Fruit fly (Drosophila melanogaster) whole organism, embryonic: Measurements from ENCODE around the gene CG15047.

ENCODE experiments used
- BEAF-32 ChIP-seq: fragments of 200-800 bp; sonication (Bioruptor generic); optimal IDR thresholded peaks from 3 replicates; lab custom pipeline; 2017; ENCODE audit warnings: missing biosample characterization, missing genetic modification characterization, mild to moderate bottlenecking, moderate library complexity, missing genetic modification reagents
- Bdp1 ChIP-seq: fragments of 200-800 bp; sonication (Bioruptor generic); optimal IDR thresholded peaks from 3 replicates; lab custom pipeline; 2016; ENCODE audit warnings: missing biosample characterization, missing genetic modification characterization
- CG1024 ChIP-seq: fragments of 200-800 bp; sonication (Bioruptor generic); IDR thresholded peaks from 2 replicates; pipeline ENCODE4 v1.3.6; 2022; ENCODE audit warnings: missing biosample characterization, missing genetic modification characterization
- CG10959 ChIP-seq: fragments of 200-800 bp; sonication (Bioruptor generic); IDR thresholded peaks from 2 replicates; pipeline ENCODE4 v1.3.6; 2022; ENCODE audit warnings: missing biosample characterization, missing genetic modification characterization
- CG11696 ChIP-seq: fragments of 200-800 bp; sonication (Bioruptor generic); IDR thresholded peaks from 2 replicates; pipeline ENCODE4 v1.3.6; 2022; ENCODE audit warnings: missing biosample characterization, missing genetic modification characterization
- CG13424 ChIP-seq: fragments of 200-800 bp; sonication (Bioruptor generic); optimal IDR thresholded peaks from 2 replicates; lab custom pipeline; 2019; ENCODE audit warnings: missing biosample characterization, mild to moderate bottlenecking, missing genetic modification characterization, moderate library complexity
- CG14050 ChIP-seq: fragments of 200-800 bp; sonication (Bioruptor generic); IDR thresholded peaks from 3 replicates; pipeline ENCODE4 v1.3.6; 2022; ENCODE audit warnings: missing biosample characterization, missing genetic modification characterization
- CG17829 ChIP-seq: fragments of 200-800 bp; optimal IDR thresholded peaks from 2 replicates; lab custom pipeline; 2019; ENCODE audit warnings: missing biosample characterization, mild to moderate bottlenecking, missing genetic modification characterization, moderate library complexity
- CG18262 ChIP-seq: fragments of 200-800 bp; optimal IDR thresholded peaks from 3 replicates; lab custom pipeline; 2019; ENCODE audit warnings: missing biosample characterization, mild to moderate bottlenecking, missing genetic modification characterization, moderate library complexity
- CG18476 ChIP-seq: fragments of 200-800 bp; sonication (Bioruptor generic); optimal IDR thresholded peaks from 2 replicates; lab custom pipeline; 2016; ENCODE audit warnings: missing biosample characterization, mild to moderate bottlenecking, missing genetic modification characterization
- CG2120 ChIP-seq: fragments of 200-800 bp; sonication (Bioruptor generic); optimal IDR thresholded peaks from 3 replicates; lab custom pipeline; 2016; ENCODE audit warnings: missing biosample characterization, missing genetic modification characterization
- CG3407 ChIP-seq: fragments of 200-800 bp; sonication (Bioruptor generic); optimal IDR thresholded peaks from 2 replicates; lab custom pipeline; 2018; ENCODE audit warnings: missing biosample characterization, mild to moderate bottlenecking, missing genetic modification characterization
- CG3726 ChIP-seq: fragments of 200-800 bp; sonication (Bioruptor generic); IDR thresholded peaks from 3 replicates; pipeline ENCODE4, ENCODE4 v1.3.6; 2022; ENCODE audit warnings: missing biosample characterization, missing genetic modification characterization
- CG7357 ChIP-seq: fragments of 200-800 bp; sonication (Bioruptor generic); IDR thresholded peaks from 3 replicates; pipeline ENCODE4 v1.3.6; 2022; ENCODE audit warnings: missing biosample characterization, missing genetic modification characterization
- CG8388 ChIP-seq: fragments of 200-800 bp; sonication (Bioruptor generic); optimal IDR thresholded peaks from 2 replicates; lab custom pipeline; 2019; ENCODE audit warnings: missing biosample characterization, mild to moderate bottlenecking, missing genetic modification characterization, moderate library complexity
- CG9932 ChIP-seq: fragments of 200-800 bp; sonication (Bioruptor generic); IDR thresholded peaks from 2 replicates; pipeline ENCODE4 v1.3.6; 2022; ENCODE audit warnings: missing biosample characterization, missing genetic modification characterization
- Dfd ChIP-seq, 2 experiments: fragments of >200 bp; optimal IDR thresholded peaks; 2 replicates each; lab custom pipeline; 2017; ENCODE audit warnings: missing biosample characterization in 2 of 2, missing genetic modification characterization in 2 of 2
- Fer1 ChIP-seq: fragments of 200-800 bp; sonication (Bioruptor generic); optimal IDR thresholded peaks from 2 replicates; lab custom pipeline; 2017; ENCODE audit warnings: missing biosample characterization, mild to moderate bottlenecking, missing genetic modification characterization
- Fer2 ChIP-seq: fragments of 200-800 bp; sonication (Bioruptor generic); optimal IDR thresholded peaks from 2 replicates; lab custom pipeline; 2018; ENCODE audit warnings: missing biosample characterization, mild to moderate bottlenecking, missing genetic modification characterization, moderate library complexity
- Gsc ChIP-seq: fragments of 200-800 bp; sonication (Bioruptor generic); IDR thresholded peaks from 2 replicates; pipeline ENCODE4 v1.3.6; 2022; ENCODE audit warnings: missing biosample characterization, missing genetic modification characterization
- H15 ChIP-seq: fragments of 200-800 bp; sonication (Bioruptor generic); IDR thresholded peaks from 3 replicates; pipeline ENCODE4 v1.3.6; 2022; ENCODE audit warnings: missing biosample characterization, missing genetic modification characterization
- HmgD ChIP-seq: fragments of 200-800 bp; sonication (Bioruptor generic); optimal IDR thresholded peaks from 3 replicates; lab custom pipeline; 2016; ENCODE audit warnings: missing biosample characterization, missing genetic modification characterization
- HmgZ ChIP-seq: fragments of 200-800 bp; sonication (Bioruptor generic); optimal IDR thresholded peaks from 2 replicates; lab custom pipeline; 2018; ENCODE audit warnings: missing biosample characterization, mild to moderate bottlenecking, missing genetic modification characterization
- Hr3 ChIP-seq: fragments of 200-800 bp; sonication (Bioruptor generic); optimal IDR thresholded peaks from 3 replicates; lab custom pipeline; 2016; ENCODE audit warnings: missing biosample characterization, missing genetic modification characterization
- Hr51 ChIP-seq, 2 experiments: fragments of 200-800 bp; sonication (Bioruptor generic); optimal IDR thresholded peaks; 2 replicates in 1 of 2; 3 replicates in 1 of 2; lab custom pipeline; 2016 to 2018; ENCODE audit warnings: missing biosample characterization in 2 of 2, missing genetic modification characterization in 2 of 2, mild to moderate bottlenecking in 1 of 2, moderate library complexity in 1 of 2
- MESR4 ChIP-seq: fragments of 200-800 bp; sonication (Bioruptor generic); optimal IDR thresholded peaks from 2 replicates; lab custom pipeline; 2018; ENCODE audit warnings: missing biosample characterization, mild to moderate bottlenecking, missing genetic modification characterization, moderate library complexity
- Myb ChIP-seq: fragments of 200-800 bp; sonication (Bioruptor generic); optimal IDR thresholded peaks from 2 replicates; lab custom pipeline; 2016; ENCODE audit warnings: missing biosample characterization, missing genetic modification characterization
- Nf-YA ChIP-seq: fragments of 200-800 bp; sonication (Bioruptor generic); IDR thresholded peaks from 2 replicates; pipeline ENCODE4 v1.3.6; 2022; ENCODE audit warnings: missing biosample characterization, missing genetic modification characterization
- Opbp ChIP-seq: fragments of 200-800 bp; sonication (Bioruptor generic); IDR thresholded peaks from 3 replicates; pipeline ENCODE4 v1.3.6; 2022; ENCODE audit warnings: missing biosample characterization, missing genetic modification characterization; ENCODE audit not compliant: partially characterized antibody
- Optix ChIP-seq: fragments of 200-800 bp; sonication (Bioruptor generic); IDR thresholded peaks from 3 replicates; pipeline ENCODE4 v1.3.6; 2022; ENCODE audit warnings: missing biosample characterization, missing genetic modification characterization
- Sin3A ChIP-seq: fragments of >200 bp; optimal IDR thresholded peaks from 2 replicates; lab custom pipeline; 2018
- Ssrp ChIP-seq: fragments of 200-800 bp; sonication (Bioruptor generic); optimal IDR thresholded peaks from 2 replicates; lab custom pipeline; 2018; ENCODE audit warnings: missing biosample characterization, mild to moderate bottlenecking, missing genetic modification characterization, moderate library complexity
- Stat92E ChIP-seq, 3 experiments: fragments of >200 bp in 2 of 3; fragments of 200-800 bp in 1 of 3; sonication (Bioruptor generic) in 1 of 3; optimal IDR thresholded peaks; 2 replicates each; lab custom pipeline; 2017 to 2019; ENCODE audit warnings: missing biosample characterization in 3 of 3, missing genetic modification characterization in 3 of 3, mild to moderate bottlenecking in 1 of 3, moderate library complexity in 1 of 3
- Xbp1 ChIP-seq: fragments of 200-800 bp; sonication (Bioruptor generic); optimal IDR thresholded peaks from 3 replicates; lab custom pipeline; 2016; ENCODE audit warnings: missing biosample characterization, mild to moderate bottlenecking, missing genetic modification characterization
- ap ChIP-seq: fragments of 200-800 bp; sonication (Bioruptor generic); IDR thresholded peaks from 2 replicates; pipeline ENCODE4 v1.3.6; 2022; ENCODE audit warnings: missing biosample characterization, missing genetic modification characterization
- cwo ChIP-seq: fragments of 200-800 bp; sonication (Bioruptor generic); optimal IDR thresholded peaks from 3 replicates; lab custom pipeline; 2017; ENCODE audit warnings: missing biosample characterization, missing genetic modification characterization, mild to moderate bottlenecking, moderate library complexity, missing genetic modification reagents
- danr ChIP-seq: fragments of 200-800 bp; sonication (Bioruptor generic); IDR thresholded peaks from 2 replicates; pipeline ENCODE4 v1.3.6; 2022; ENCODE audit warnings: missing biosample characterization, missing genetic modification characterization
- ems ChIP-seq: fragments of 200-800 bp; sonication (Bioruptor generic); optimal IDR thresholded peaks from 3 replicates; lab custom pipeline; 2016; ENCODE audit warnings: missing biosample characterization, missing genetic modification characterization
- fd102C ChIP-seq: fragments of 200-800 bp; sonication (Bioruptor generic); optimal IDR thresholded peaks from 2 replicates; lab custom pipeline; 2018; ENCODE audit warnings: missing biosample characterization, mild to moderate bottlenecking, missing genetic modification characterization, moderate library complexity
- fd3F ChIP-seq: fragments of 200-800 bp; sonication (Bioruptor generic); optimal IDR thresholded peaks from 2 replicates; lab custom pipeline; 2018; ENCODE audit warnings: missing biosample characterization, mild to moderate bottlenecking, missing genetic modification characterization, moderate library complexity
- gcm ChIP-seq: fragments of 200-800 bp; sonication (Bioruptor generic); optimal IDR thresholded peaks from 2 replicates; lab custom pipeline; 2019; ENCODE audit warnings: missing biosample characterization, mild to moderate bottlenecking, missing genetic modification characterization, moderate library complexity
- ken ChIP-seq: fragments of 200-800 bp; sonication (Bioruptor generic); IDR thresholded peaks from 3 replicates; pipeline ENCODE4 v1.3.6; 2022; ENCODE audit warnings: missing biosample characterization, missing genetic modification characterization
- lilli ChIP-seq: fragments of 200-800 bp; sonication (Bioruptor generic); optimal IDR thresholded peaks from 3 replicates; lab custom pipeline; 2016; ENCODE audit warnings: missing biosample characterization, missing genetic modification characterization
- luna ChIP-seq: fragments of 200-800 bp; sonication (Bioruptor generic); optimal IDR thresholded peaks from 2 replicates; lab custom pipeline; 2016; ENCODE audit warnings: missing biosample characterization, missing genetic modification characterization
- oc ChIP-seq: fragments of 200-800 bp; sonication (Bioruptor generic); optimal IDR thresholded peaks from 2 replicates; lab custom pipeline; 2018; ENCODE audit warnings: missing biosample characterization, mild to moderate bottlenecking, missing genetic modification characterization, moderate library complexity
- peb ChIP-seq: fragments of 200-800 bp; sonication (Bioruptor generic); IDR thresholded peaks from 2 replicates; pipeline ENCODE4 v1.3.6; 2022; ENCODE audit warnings: missing biosample characterization, missing genetic modification characterization
- sqz ChIP-seq: fragments of 200-800 bp; sonication (Bioruptor generic); optimal IDR thresholded peaks from 3 replicates; lab custom pipeline; 2018; ENCODE audit warnings: missing biosample characterization, mild to moderate bottlenecking, missing genetic modification characterization
- sr ChIP-seq: fragments of 200-800 bp; sonication (Bioruptor generic); IDR thresholded peaks from 3 replicates; pipeline ENCODE4 v1.3.6; 2022; ENCODE audit warnings: missing biosample characterization, missing genetic modification characterization
- tap ChIP-seq: fragments of 200-800 bp; optimal IDR thresholded peaks from 3 replicates; lab custom pipeline; 2019; ENCODE audit warnings: missing biosample characterization, mild to moderate bottlenecking, missing genetic modification characterization, moderate library complexity
- unc-4 ChIP-seq: fragments of 200-800 bp; sonication (Bioruptor generic); IDR thresholded peaks from 2 replicates; pipeline ENCODE4 v1.3.6; 2022; ENCODE audit warnings: missing biosample characterization, missing genetic modification characterization; ENCODE audit not compliant: partially characterized antibody
- usp ChIP-seq: fragments of >200 bp; optimal IDR thresholded peaks from 2 replicates; lab custom pipeline; 2017; ENCODE audit warnings: missing biosample characterization, missing genetic modification characterization

The CG15047 gene

dm6 chrX:18565630-18566319, 37.3 kb downstream of the CG15047 start (continued):
- TF ChIP-seq Fer2 (tag; lab: Kevin White, UChicago) (no peak), CG2120 (GFP tag; lab: Kevin White, UChicago) (no peak), lilli (GFP tag; lab: Kevin White, UChicago) (no peak), ems (GFP tag; lab: Kevin White, UChicago) (no peak), Stat92E (GFP tag; optimal IDR thresholded peaks at IDR 0.05; lab: Kevin White, UChicago) (no peak), ap (GFP tag; lab: Robert Waterston, UW) (no peak), Dfd (GFP tag; optimal IDR thresholded peaks at IDR 0.05; lab: Kevin White, UChicago) (no peak), CG1024 (GFP tag; lab: Robert Waterston, UW) (no peak), unc-4 (GFP tag; lab: Robert Waterston, UW) (no peak), CG3407 (GFP tag; lab: Kevin White, UChicago) (no peak), CG17829 (tag; lab: Kevin White, UChicago) (no peak), tap (tag; lab: Kevin White, UChicago) (no peak), H15 (GFP tag; lab: Robert Waterston, UW) (no peak), Opbp (GFP tag; lab: Robert Waterston, UW) (no peak), Myb (GFP tag; lab: Kevin White, UChicago) (peak; percentile 54), Xbp1 (GFP tag; lab: Kevin White, UChicago) (no peak), HmgD (GFP tag; lab: Kevin White, UChicago) (no peak), fd102C (no peak), Bdp1 (GFP tag; lab: Kevin White, UChicago) (peak; percentile 88), CG13424 (tag; lab: Kevin White, UChicago) (no peak), CG8388 (GFP tag; lab: Kevin White, UChicago) (no peak), usp (no peak), CG3726 (no peak), sqz (GFP tag; lab: Kevin White, UChicago) (no peak), Fer1 (no peak), Hr3 (GFP tag; lab: Kevin White, UChicago) (no peak), oc (no peak), danr (GFP tag; lab: Robert Waterston, UW) (no peak), CG18476 (no peak), CG9932 (GFP tag; lab: Robert Waterston, UW) (no peak), Optix (GFP tag; lab: Robert Waterston, UW) (no peak), CG18262 (no peak), CG10959 (GFP tag; lab: Robert Waterston, UW) (0 out of 2 replicates have a peak, but pooled peaks have one; percentile 19), luna (no peak), cwo (no peak), Nf-YA (GFP tag; lab: Robert Waterston, UW) (no peak), MESR4 (GFP tag; lab: Kevin White, UChicago) (no peak), ken (GFP tag; lab: Robert Waterston, UW) (no peak), peb (GFP tag; lab: Robert Waterston, UW) (no peak), BEAF-32 (GFP tag; lab: Kevin White, UChicago) (peak; percentile 33), Hr51 (GFP tag; optimal IDR thresholded peaks at IDR 0.05; lab: Kevin White, UChicago) (no peak), Sin3A (lab: Kevin White, UChicago) (no peak), Gsc (GFP tag; lab: Robert Waterston, UW) (no peak), sr (no peak), CG11696 (GFP tag; lab: Robert Waterston, UW) (no peak), CG14050 (no peak), HmgZ (tag; lab: Kevin White, UChicago) (no peak), Ssrp (tag; lab: Kevin White, UChicago) (peak; percentile 9), fd3F (GFP tag; lab: Kevin White, UChicago) (no peak), gcm (GFP tag; lab: Kevin White, UChicago) (no peak), CG7357 (GFP tag; lab: Robert Waterston, UW) (no peak)
